Fruit fly (Drosophila melanogaster): ENCODE measurements around the gene CG2887.

The CG2887 gene

DNA sequence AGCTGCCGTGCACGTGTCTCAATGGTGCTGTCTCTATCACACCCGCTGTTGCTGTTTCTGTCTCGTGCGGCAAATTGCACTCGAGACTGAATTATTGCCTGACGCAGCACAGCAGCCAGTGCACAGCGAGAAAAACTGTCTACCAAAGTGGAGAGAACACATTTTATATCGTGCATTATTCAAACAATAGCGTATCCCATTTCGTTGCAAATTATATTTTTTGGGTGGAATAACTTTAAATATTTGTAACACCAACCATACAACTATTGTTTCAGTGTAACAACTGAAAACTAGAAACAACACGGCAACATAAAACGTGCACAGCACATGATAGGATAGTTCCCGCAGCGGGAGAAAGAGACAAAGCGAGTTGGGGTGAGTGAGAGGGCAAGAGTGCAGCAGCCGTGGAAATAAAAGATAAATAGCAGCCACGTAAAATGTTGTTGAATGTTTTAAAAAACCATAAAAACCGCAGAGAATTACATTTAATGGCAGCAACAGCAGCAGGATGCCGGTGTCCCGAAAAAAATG lies 37.1 kb upstream of the CG2887 start (continued):
- TF ChIP-seq abd-A (tag; optimal IDR thresholded peaks at IDR 0.05) (no peak), sr (GFP tag; IDR thresholded peaks at IDR 0.05) (no peak), Elba2 (GFP tag; optimal IDR thresholded peaks at IDR 0.05) (peak; percentile 77), sc (optimal IDR thresholded peaks at IDR 0.05) (no peak), sc (GFP tag; optimal IDR thresholded peaks at IDR 0.05) (peak; percentile 31), twi (tag; optimal IDR thresholded peaks at IDR 0.05) (peak; percentile 88), CG7839 (tag; optimal IDR thresholded peaks at IDR 0.05) (peak; percentile 75), Gsc (GFP tag; IDR thresholded peaks at IDR 0.05) (no peak), her (GFP tag; optimal IDR thresholded peaks at IDR 0.05) (no peak), CG1024 (GFP tag; IDR thresholded peaks at IDR 0.05) (peak; percentile 58), pan (optimal IDR thresholded peaks at IDR 0.05) (no peak), pan (GFP tag; optimal IDR thresholded peaks at IDR 0.05 in 1 of 2, IDR thresholded peaks at IDR 0.05 in 1 of 2) (peak in 1 of 2 experiments; percentile 66), CG3407 (GFP tag; optimal IDR thresholded peaks at IDR 0.05) (peak; percentile 13), HmgZ (tag; optimal IDR thresholded peaks at IDR 0.05) (no peak), CG12659 (GFP tag; optimal IDR thresholded peaks at IDR 0.05) (no peak), C15 (GFP tag; IDR thresholded peaks at IDR 0.05) (no peak), unpg (GFP tag; optimal IDR thresholded peaks at IDR 0.05) (peak; percentile 44), CoRest (tag; optimal IDR thresholded peaks at IDR 0.05) (peak; percentile 39), hth (optimal IDR thresholded peaks at IDR 0.05) (no peak), CG3847 (GFP tag; IDR thresholded peaks at IDR 0.05) (no peak), CG4282 (GFP tag; optimal IDR thresholded peaks at IDR 0.05) (no peak), CG12104 (GFP tag; optimal IDR thresholded peaks at IDR 0.05) (peak; percentile 32), CG11398 (GFP tag; optimal IDR thresholded peaks at IDR 0.05) (no peak), CG17186 (GFP tag; optimal IDR thresholded peaks at IDR 0.05) (no peak), cas (GFP tag; IDR thresholded peaks at IDR 0.05) (no peak), gcm2 (GFP tag; optimal IDR thresholded peaks at IDR 0.05) (no peak), sqz (GFP tag; optimal IDR thresholded peaks at IDR 0.05) (peak; percentile 9), Hr78 (GFP tag; optimal IDR thresholded peaks at IDR 0.05) (no peak), Vsx1 (GFP tag; optimal IDR thresholded peaks at IDR 0.05) (no peak), CG31441 (GFP tag; IDR thresholded peaks at IDR 0.05) (peak; percentile 65), Nf-YA (GFP tag; IDR thresholded peaks at IDR 0.05) (no peak), CG15601 (tag; optimal IDR thresholded peaks at IDR 0.05) (peak; percentile 29), Blimp-1 (GFP tag; optimal IDR thresholded peaks at IDR 0.05) (peak; percentile 59), sob (GFP tag; IDR thresholded peaks at IDR 0.05) (peak; percentile 34; the same call in 1 of the 2 replicates), tll (GFP tag; optimal IDR thresholded peaks at IDR 0.05) (peak; percentile 18 to 69), bigmax (GFP tag; optimal IDR thresholded peaks at IDR 0.05) (no peak), HLH3B (GFP tag; IDR thresholded peaks at IDR 0.05) (no peak), PHDP (tag; optimal IDR thresholded peaks at IDR 0.05) (no peak), bab2 (GFP tag; optimal IDR thresholded peaks at IDR 0.05) (peak; percentile 42), lab (GFP tag; optimal IDR thresholded peaks at IDR 0.05) (peak; percentile 5), CG17328 (GFP tag; IDR thresholded peaks at IDR 0.05) (peak; percentile 73), sug (tag; optimal IDR thresholded peaks at IDR 0.05) (no peak), Xbp1 (GFP tag; optimal IDR thresholded peaks at IDR 0.05) (peak; percentile 30), corto (GFP tag; optimal IDR thresholded peaks at IDR 0.05) (no peak), CG14014 (GFP tag; IDR thresholded peaks at IDR 0.05) (0 out of 2 replicates have a peak, but pooled peaks have one; percentile 29), CG7928 (GFP tag; optimal IDR thresholded peaks at IDR 0.05) (no peak), tin (GFP tag; optimal IDR thresholded peaks at IDR 0.05) (peak; percentile 37), Sry-β (GFP tag; optimal IDR thresholded peaks at IDR 0.05) (no peak), z (GFP tag; IDR thresholded peaks at IDR 0.05) (no peak), pita (GFP tag; optimal IDR thresholded peaks at IDR 0.05) (no peak), Dbx (GFP tag; IDR thresholded peaks at IDR 0.05) (no peak)
